Fruit fly (Drosophila melanogaster): ENCODE measurements around the gene grnd.

Gene grnd

dm6 chr2L:18482170-18482569 is 3.0 kb upstream of the grnd start (continued):
- TF ChIP-seq fd59A (GFP tag; optimal IDR thresholded peaks at IDR 0.05) (peak; percentile 44), CG3032 (tag; optimal IDR thresholded peaks at IDR 0.05) (peak; percentile 72), CG34406 (GFP tag; optimal IDR thresholded peaks at IDR 0.05) (peak; percentile 75), spab (GFP tag; optimal IDR thresholded peaks at IDR 0.05) (peak; percentile 70), Lpt (GFP tag; optimal IDR thresholded peaks at IDR 0.05) (no peak), fd85E (GFP tag; optimal IDR thresholded peaks at IDR 0.05) (no peak), CG15336 (GFP tag; IDR thresholded peaks at IDR 0.05) (peak; percentile 71), svp (GFP tag) (peak; percentile 76), lz (GFP tag; optimal IDR thresholded peaks at IDR 0.05) (peak; percentile 30), CG10669 (GFP tag; optimal IDR thresholded peaks at IDR 0.05) (peak; percentile 58), Sox15 (GFP tag; optimal IDR thresholded peaks at IDR 0.05) (peak; percentile 22), dsx (GFP tag; optimal IDR thresholded peaks at IDR 0.05; ENCODE audit: poor library complexity, severe bottlenecking) (peak; percentile 23), CG6163 (GFP tag; IDR thresholded peaks at IDR 0.05) (peak; percentile 74; the same call in 2 of the 3 replicates), CG11762 (GFP tag; optimal IDR thresholded peaks at IDR 0.05; ENCODE audit: insufficient read depth) (no peak), dac (GFP tag; optimal IDR thresholded peaks at IDR 0.05) (no peak), vri (GFP tag; optimal IDR thresholded peaks at IDR 0.05) (no peak), salr (GFP tag; optimal IDR thresholded peaks at IDR 0.05) (peak in 1 of 2 experiments; percentile 71), CG8632 (GFP tag; optimal IDR thresholded peaks at IDR 0.05) (peak; percentile 79), CG8119 (GFP tag; IDR thresholded peaks at IDR 0.05) (peak; percentile 75), CG6808 (GFP tag; optimal IDR thresholded peaks at IDR 0.05) (peak; percentile 75)

- TF ChIP-seq fkh (GFP tag; optimal IDR thresholded peaks at IDR 0.05): peak; percentile 58
- no peak for TF ChIP-seq lz (GFP tag; optimal IDR thresholded peaks at IDR 0.05)
- TF ChIP-seq dsx (GFP tag; optimal IDR thresholded peaks at IDR 0.05; ENCODE audit: poor library complexity, severe bottlenecking): no peak
These were observed 2.2 kb upstream of the grnd start for dm6 chr2L:18482989-18483388.

dm6 chr2L:18484040-18484381 is 1.2 kb upstream of the grnd start:
- no peak for TF ChIP-seq CG6854 (GFP tag; optimal IDR thresholded peaks at IDR 0.05)
- no peak for TF ChIP-seq CG32006 (GFP tag; optimal IDR thresholded peaks at IDR 0.05)
- no peak for TF ChIP-seq cyc (GFP tag; optimal IDR thresholded peaks at IDR 0.05)
- peak; percentile 60 for TF ChIP-seq Eip78C (GFP tag)

dm6 chr2L:18484382-18485050 is 701 bp upstream of the grnd start, which contains the start of gene CG10283:
CG10283 (minus strand) TSS chr2L:18484513.
- TF ChIP-seq achi (GFP tag; optimal IDR thresholded peaks at IDR 0.05) (no peak), CG7368 (GFP tag; optimal IDR thresholded peaks at IDR 0.05) (no peak), CG6163 (GFP tag; IDR thresholded peaks at IDR 0.05) (no peak), Sox14 (GFP tag; optimal IDR thresholded peaks at IDR 0.05) (peak; percentile 18), ss (GFP tag; optimal IDR thresholded peaks at IDR 0.05) (peak; percentile 6 to 43), CG11762 (GFP tag; optimal IDR thresholded peaks at IDR 0.05; ENCODE audit: insufficient read depth) (no peak), Hr38 (GFP tag; optimal IDR thresholded peaks at IDR 0.05) (no peak), Gug (GFP tag; IDR thresholded peaks at IDR 0.05) (no peak), Sox15 (GFP tag; optimal IDR thresholded peaks at IDR 0.05) (no peak), CG4318 (GFP tag; optimal IDR thresholded peaks at IDR 0.05) (no peak), OdsH (GFP tag; optimal IDR thresholded peaks at IDR 0.05) (no peak), CG6808 (GFP tag; optimal IDR thresholded peaks at IDR 0.05) (peak; percentile 100), CG16779 (tag; optimal IDR thresholded peaks at IDR 0.05) (no peak), vri (GFP tag; optimal IDR thresholded peaks at IDR 0.05) (peak; percentile 43), fd85E (GFP tag; optimal IDR thresholded peaks at IDR 0.05) (no peak), CG11294 (GFP tag; IDR thresholded peaks at IDR 0.05) (no peak), Hr4 (GFP tag; optimal IDR thresholded peaks at IDR 0.05) (peak; percentile 4), Met (GFP tag; optimal IDR thresholded peaks at IDR 0.05) (no peak), fd59A (GFP tag; optimal IDR thresholded peaks at IDR 0.05) (no peak), lz (GFP tag; optimal IDR thresholded peaks at IDR 0.05) (peak; percentile 15), CG10631 (GFP tag; optimal IDR thresholded peaks at IDR 0.05) (peak; percentile 23), CG3032 (tag; optimal IDR thresholded peaks at IDR 0.05) (peak; percentile 33), svp (GFP tag) (no peak), Hr39 (GFP tag; optimal IDR thresholded peaks at IDR 0.05) (no peak), net (GFP tag; optimal IDR thresholded peaks at IDR 0.05) (no peak), CG6792 (GFP tag; optimal IDR thresholded peaks at IDR 0.05) (no peak), CG11902 (GFP tag; optimal IDR thresholded peaks at IDR 0.05) (no peak), CG31627 (GFP tag; optimal IDR thresholded peaks at IDR 0.05) (peak; percentile 16), CG15336 (GFP tag; IDR thresholded peaks at IDR 0.05) (no peak), Smox (GFP tag; optimal IDR thresholded peaks at IDR 0.05) (peak; percentile 51), Eip93F (GFP tag; optimal IDR thresholded peaks at IDR 0.05) (no peak)

Data from whole organism, prepupa.